Worm (Caenorhabditis elegans): Measurements from ENCODE around the gene B0303.14.

B0303.14 gene

ce11 chrIII:8733667-8734066, 17.7 kb upstream of the B0303.14 start:
- TF ChIP-seq let-607 (tag; optimal IDR thresholded peaks at IDR 0.05) (peak in 1 of 2 experiments; percentile 42), cebp-1 (GFP tag; IDR thresholded peaks at IDR 0.05) (no peak), cebp-1 (tag; optimal IDR thresholded peaks at IDR 0.05) (no peak), pbrm-1 (GFP tag; IDR thresholded peaks at IDR 0.05) (no peak), ztf-28 (GFP tag; IDR thresholded peaks at IDR 0.05) (no peak), snpc-1.3 (tag; optimal IDR thresholded peaks at IDR 0.05; ENCODE audit: insufficient read depth) (peak; percentile 1), lin-54 (GFP tag; optimal IDR thresholded peaks at IDR 0.05) (peak; percentile 6), unc-62 (GFP tag; optimal IDR thresholded peaks at IDR 0.05) (peak; percentile 55), nhr-80 (tag; optimal IDR thresholded peaks at IDR 0.05) (peak; percentile 35)

ce11 chrIII:8733237-8733636, 17.3 kb upstream of the B0303.14 start:
- peak; percentile 26 for TF ChIP-seq somi-1 (GFP tag; optimal IDR thresholded peaks at IDR 0.05)
- TF ChIP-seq cebp-1 (GFP tag; IDR thresholded peaks at IDR 0.05): peak; percentile 36; the same call in 1 of the 2 replicates
- peak; percentile 54 for TF ChIP-seq cebp-1 (tag; optimal IDR thresholded peaks at IDR 0.05)
- TF ChIP-seq B0035.1 (tag; optimal IDR thresholded peaks at IDR 0.05): no peak
- peak; percentile 70 for TF ChIP-seq pha-4 (tag; optimal IDR thresholded peaks at IDR 0.05)

- peak; percentile 8 for TF ChIP-seq somi-1 (GFP tag; optimal IDR thresholded peaks at IDR 0.05)
- TF ChIP-seq ztf-3 (GFP tag; optimal IDR thresholded peaks at IDR 0.05): no peak
- TF ChIP-seq madf-10 (tag; optimal IDR thresholded peaks at IDR 0.05): no peak
- TF ChIP-seq F55B11.4 (tag; optimal IDR thresholded peaks at IDR 0.05; ENCODE audit: borderline replicate concordance, insufficient read depth): no peak
- TF ChIP-seq tbx-9 (tag; optimal IDR thresholded peaks at IDR 0.05; ENCODE audit: borderline replicate concordance): no peak
- TF ChIP-seq F49E8.2 (tag; optimal IDR thresholded peaks at IDR 0.05; ENCODE audit: insufficient read depth): no peak
- TF ChIP-seq B0336.3 (GFP tag; IDR thresholded peaks at IDR 0.05): no peak
- no peak for TF ChIP-seq athp-1 (tag; optimal IDR thresholded peaks at IDR 0.05)
- TF ChIP-seq F33H1.4 (GFP tag; IDR thresholded peaks at IDR 0.05): no peak
- TF ChIP-seq lir-1 (GFP tag; conservative IDR thresholded peaks at IDR 0.05): no peak
- no peak for TF ChIP-seq nhr-179 (tag; optimal IDR thresholded peaks at IDR 0.05)
- TF ChIP-seq C06A6.2 (GFP tag; conservative IDR thresholded peaks at IDR 0.05): peak; percentile 49; the same call in 1 of the 2 replicates
- no peak for TF ChIP-seq xnd-1 (tag; optimal IDR thresholded peaks at IDR 0.05)
Observed at ce11 chrIII:8731973-8732372, 16.0 kb upstream of the B0303.14 start.

ce11 chrIII:8731310-8731709, 15.3 kb upstream of the B0303.14 start, which contains the start of gene ZK370.4:
ZK370.4 (minus strand) TSS chrIII:8731410.
- no peak for TF ChIP-seq ztf-28 (GFP tag; IDR thresholded peaks at IDR 0.05)
- no peak for TF ChIP-seq Y79H2A.3 (GFP tag; conservative IDR thresholded peaks at IDR 0.05)
- TF ChIP-seq ceh-79 (tag; optimal IDR thresholded peaks at IDR 0.05): no peak
- no peak for TF ChIP-seq snpc-4 (GFP tag; optimal IDR thresholded peaks at IDR 0.05)
- TF ChIP-seq snpc-4 (tag; optimal IDR thresholded peaks at IDR 0.05): no peak
- TF ChIP-seq lsl-1 (GFP tag; optimal IDR thresholded peaks at IDR 0.05): no peak
- TF ChIP-seq Y53F4B.3 (GFP tag; IDR thresholded peaks at IDR 0.05): no peak
- TF ChIP-seq F22D6.2 (tag; optimal IDR thresholded peaks at IDR 0.05): no peak
- no peak for TF ChIP-seq lin-35 (GFP tag; optimal IDR thresholded peaks at IDR 0.05)
- no peak for TF ChIP-seq egl-18 (GFP tag; IDR thresholded peaks at IDR 0.05)
- no peak for TF ChIP-seq nhr-179 (tag; optimal IDR thresholded peaks at IDR 0.05)
- TF ChIP-seq dpl-1 (GFP tag; optimal IDR thresholded peaks at IDR 0.05): no peak
- TF ChIP-seq B0035.1 (tag; optimal IDR thresholded peaks at IDR 0.05): no peak
- no peak for TF ChIP-seq aptf-2 (GFP tag; conservative IDR thresholded peaks at IDR 0.05)
- TF ChIP-seq rcor-1 (GFP tag; IDR thresholded peaks at IDR 0.05): no peak
- TF ChIP-seq ama-1 (optimal IDR thresholded peaks at IDR 0.05): no peak
- no peak for TF ChIP-seq ama-1 (GFP tag; optimal IDR thresholded peaks at IDR 0.05)
